Worm (Caenorhabditis elegans) whole organism, midembryonic: ENCODE measurements around the gene T09B9.3.

ENCODE experiments used
- T22C8.4 ChIP-seq: fragments of 200-800 bp; sonication (Bioruptor generic); IDR thresholded peaks from 2 replicates; pipeline ENCODE4 v1.3.6; 2022; ENCODE audit warnings: missing genetic modification characterization, missing compliant biosample characterization
- cog-1 ChIP-seq: sonication (generic microtip); optimal IDR thresholded peaks from 2 replicates; lab custom pipeline; 2016; ENCODE audit warnings: missing genetic modification characterization, missing compliant biosample characterization
- flt-1 ChIP-seq: fragments of 200-800 bp; sonication (Bioruptor generic); IDR thresholded peaks from 2 replicates; pipeline ENCODE4 v1.3.6; 2022; ENCODE audit warnings: missing genetic modification characterization, missing compliant biosample characterization
- klf-2 ChIP-seq: fragments of 200-800 bp; sonication (Bioruptor generic); conservative IDR thresholded peaks from 2 replicates; pipeline ENCODE4 v1.3.6; 2022; ENCODE audit warnings: missing genetic modification reagents, missing genetic modification characterization, missing compliant biosample characterization
- med-1 ChIP-seq: sonication (generic microtip); optimal IDR thresholded peaks from 2 replicates; lab custom pipeline; 2017; ENCODE audit warnings: missing genetic modification characterization, mild to moderate bottlenecking, missing compliant biosample characterization, antibody characterized with exemption, missing genetic modification reagents; ENCODE audit not compliant: insufficient read depth
- ztf-23 ChIP-seq: fragments of 200-800 bp; sonication (Bioruptor generic); IDR thresholded peaks from 2 replicates; pipeline ENCODE4 v1.3.6; 2022; ENCODE audit warnings: missing genetic modification reagents, missing genetic modification characterization, missing compliant biosample characterization

DNA sequence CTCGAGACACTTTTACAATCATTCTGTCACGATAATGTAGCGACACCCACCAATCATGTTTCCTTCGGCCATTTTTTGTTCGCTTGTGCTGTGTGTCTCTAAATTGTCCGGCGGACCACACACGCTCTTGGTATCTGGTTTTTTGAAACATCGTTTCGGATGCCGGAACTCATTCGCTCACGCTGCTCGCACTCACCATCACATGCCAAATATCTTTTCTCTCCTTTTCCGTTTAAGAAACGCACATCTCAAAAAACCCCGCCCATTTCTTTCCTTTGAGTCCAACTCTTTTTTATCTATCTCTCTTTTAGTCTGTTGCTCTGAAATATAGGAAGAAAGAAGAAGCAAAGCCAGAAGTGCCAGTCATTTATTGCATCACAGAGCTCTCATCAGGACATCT, 37.4 kb upstream of the T09B9.3 start, which contains the start of gene F36G3.3:
- no peak for TF ChIP-seq ztf-23
- TF ChIP-seq klf-2 (GFP tag; lab: Robert Waterston, UW): no peak
- TF ChIP-seq flt-1 (GFP tag; lab: Robert Waterston, UW): no peak
- no peak for TF ChIP-seq med-1
- TF ChIP-seq T22C8.4 (GFP tag; lab: Robert Waterston, UW): no peak
- TF ChIP-seq cog-1 (tag; lab: Kevin White, UChicago): no peak
